Worm (Caenorhabditis elegans) whole organism, L1 larva: ENCODE results near the gene C45G9.2.

Experiments used
- blmp-1 ChIP-seq: fragments of 150-350 bp; optimal IDR thresholded peaks from 2 replicates; lab custom pipeline; 2014; ENCODE audit warnings: missing biosample characterization, missing genetic modification characterization
- elt-2 ChIP-seq: sonication (generic microtip); optimal IDR thresholded peaks from 2 replicates; lab custom pipeline; 2016; ENCODE audit warnings: missing genetic modification characterization, mild to moderate bottlenecking, inconsistent platforms, missing compliant biosample characterization, missing genetic modification reagents
- lin-39 ChIP-seq: fragments of 150-350 bp; optimal IDR thresholded peaks from 2 replicates; lab custom pipeline; 2014; ENCODE audit warnings: missing biosample characterization, missing genetic modification reagents, missing genetic modification characterization
- lir-3 ChIP-seq: sonication (generic microtip); optimal IDR thresholded peaks from 2 replicates; lab custom pipeline; 2016; ENCODE audit warnings: mild to moderate bottlenecking, missing genetic modification characterization, moderate library complexity, missing compliant biosample characterization; ENCODE audit not compliant: poor library complexity
- nhr-237 ChIP-seq: fragments of 150-350 bp; optimal IDR thresholded peaks from 2 replicates; lab custom pipeline; 2014; ENCODE audit warnings: missing biosample characterization, missing genetic modification characterization
- nhr-28 ChIP-seq: fragments of 150-350 bp; optimal IDR thresholded peaks from 2 replicates; lab custom pipeline; 2014; ENCODE audit warnings: missing biosample characterization, missing genetic modification characterization
- nhr-76 ChIP-seq: sonication (generic microtip); optimal IDR thresholded peaks from 2 replicates; lab custom pipeline; 2017; ENCODE audit warnings: missing biosample characterization, missing genetic modification characterization
- nhr-77 ChIP-seq: fragments of 150-350 bp; optimal IDR thresholded peaks from 2 replicates; lab custom pipeline; 2014; ENCODE audit warnings: missing biosample characterization, missing genetic modification characterization
- nhr-90 ChIP-seq: sonication (generic microtip); optimal IDR thresholded peaks from 2 replicates; lab custom pipeline; 2016; ENCODE audit warnings: mild to moderate bottlenecking, missing genetic modification characterization, missing compliant biosample characterization; ENCODE audit not compliant: poor library complexity
- unc-62 ChIP-seq: fragments of 150-350 bp; optimal IDR thresholded peaks from 2 replicates; lab custom pipeline; 2014; ENCODE audit warnings: missing biosample characterization, missing genetic modification reagents, missing genetic modification characterization

ce11 chrIII:5099500-5099899, 30.6 kb downstream of the C45G9.2 start:
- TF ChIP-seq nhr-90 (tag; lab: Kevin White, UChicago): no peak
- no peak for TF ChIP-seq lir-3 (tag; lab: Kevin White, UChicago)
- no peak for TF ChIP-seq lin-39 (tag; lab: Kevin White, UChicago)
- no peak for TF ChIP-seq nhr-28
- no peak for TF ChIP-seq nhr-237
- no peak for TF ChIP-seq blmp-1 (tag; lab: Kevin White, UChicago)
- no peak for TF ChIP-seq nhr-77 (tag; lab: Kevin White, UChicago)
- TF ChIP-seq nhr-76 (tag; lab: Kevin White, UChicago): no peak
- TF ChIP-seq elt-2 (tag; lab: Kevin White, UChicago): no peak
- TF ChIP-seq unc-62 (GFP tag; lab: Kevin White, UChicago): no peak
